Fruit fly (Drosophila melanogaster) whole organism, embryonic: ENCODE results near the gene CG7483.
A peak's percentile ranks its signal among the peaks of the same experiment; 100 is the strongest.

ENCODE experiments used
- Aef1 ChIP-seq: fragments of 200-800 bp; sonication (Bioruptor generic); IDR thresholded peaks from 3 replicates; pipeline ENCODE4 v1.3.6; 2022; ENCODE audit warnings: missing biosample characterization, missing genetic modification characterization
- Atf-2 ChIP-seq: fragments of 200-800 bp; sonication (Bioruptor generic); optimal IDR thresholded peaks from 2 replicates; lab custom pipeline; 2016; ENCODE audit warnings: missing biosample characterization, missing genetic modification characterization
- BEAF-32 ChIP-seq: fragments of 200-800 bp; sonication (Bioruptor generic); optimal IDR thresholded peaks from 3 replicates; lab custom pipeline; 2017; ENCODE audit warnings: missing biosample characterization, missing genetic modification characterization, mild to moderate bottlenecking, moderate library complexity, missing genetic modification reagents
- Bdp1 ChIP-seq: fragments of 200-800 bp; sonication (Bioruptor generic); optimal IDR thresholded peaks from 3 replicates; lab custom pipeline; 2016; ENCODE audit warnings: missing biosample characterization, missing genetic modification characterization
- CG10979 ChIP-seq: fragments of 200-800 bp; sonication (Bioruptor generic); optimal IDR thresholded peaks from 2 replicates; lab custom pipeline; 2018; ENCODE audit warnings: missing biosample characterization, mild to moderate bottlenecking, missing genetic modification characterization, moderate library complexity
- CG16815 ChIP-seq: fragments of 200-800 bp; sonication (Bioruptor generic); optimal IDR thresholded peaks from 3 replicates; lab custom pipeline; 2017; ENCODE audit warnings: missing biosample characterization, mild to moderate bottlenecking, missing genetic modification characterization
- CG16863 ChIP-seq: fragments of 200-800 bp; sonication (Bioruptor generic); optimal IDR thresholded peaks from 3 replicates; lab custom pipeline; 2016; ENCODE audit warnings: missing biosample characterization, missing genetic modification characterization
- CG17829 ChIP-seq: fragments of 200-800 bp; optimal IDR thresholded peaks from 2 replicates; lab custom pipeline; 2019; ENCODE audit warnings: missing biosample characterization, mild to moderate bottlenecking, missing genetic modification characterization, moderate library complexity
- CG2116 ChIP-seq: fragments of 200-800 bp; sonication (Bioruptor generic); optimal IDR thresholded peaks from 3 replicates; lab custom pipeline; 2018; ENCODE audit warnings: missing biosample characterization, mild to moderate bottlenecking, missing genetic modification characterization
- CG2129 ChIP-seq: fragments of 200-800 bp; sonication (Bioruptor generic); IDR thresholded peaks from 2 replicates; pipeline ENCODE4 v1.3.6; 2022; ENCODE audit warnings: missing biosample characterization, missing genetic modification characterization; ENCODE audit not compliant: partially characterized antibody
- CG2202 ChIP-seq: fragments of 200-800 bp; sonication (Bioruptor generic); optimal IDR thresholded peaks from 2 replicates; lab custom pipeline; 2018; ENCODE audit warnings: missing biosample characterization, mild to moderate bottlenecking, missing genetic modification characterization
- CG31441 ChIP-seq: fragments of 200-800 bp; sonication (Bioruptor generic); IDR thresholded peaks from 2 replicates; pipeline ENCODE4 v1.3.6; 2022; ENCODE audit warnings: missing biosample characterization, missing genetic modification characterization
- CG7786 ChIP-seq: fragments of 200-800 bp; sonication (Bioruptor generic); optimal IDR thresholded peaks from 2 replicates; lab custom pipeline; 2016; ENCODE audit warnings: missing biosample characterization, missing genetic modification characterization
- CG9609 ChIP-seq: fragments of 200-800 bp; sonication (Bioruptor generic); optimal IDR thresholded peaks from 3 replicates; lab custom pipeline; 2016; ENCODE audit warnings: missing biosample characterization, missing genetic modification characterization
- CHES-1-like ChIP-seq: fragments of 200-800 bp; sonication (Bioruptor generic); optimal IDR thresholded peaks from 2 replicates; lab custom pipeline; 2016; ENCODE audit warnings: missing biosample characterization, missing genetic modification characterization
- Doc3 ChIP-seq: fragments of 200-800 bp; sonication (Bioruptor generic); IDR thresholded peaks from 3 replicates; pipeline ENCODE4 v1.3.6; 2022; ENCODE audit warnings: missing biosample characterization, missing genetic modification characterization; ENCODE audit not compliant: partially characterized antibody
- Dref ChIP-seq: fragments of 200-800 bp; sonication (Bioruptor generic); IDR thresholded peaks from 2 replicates; pipeline ENCODE4 v1.3.6; 2022; ENCODE audit warnings: missing biosample characterization, missing genetic modification characterization
- GATAe ChIP-seq: fragments of 200-800 bp; sonication (Bioruptor generic); conservative IDR thresholded peaks from 2 replicates; pipeline ENCODE4 v1.3.6; 2022; ENCODE audit warnings: missing biosample characterization, missing genetic modification characterization
- Hmr ChIP-seq: fragments of 200-800 bp; sonication (Bioruptor generic); optimal IDR thresholded peaks from 3 replicates; lab custom pipeline; 2017; ENCODE audit warnings: mild to moderate bottlenecking, missing biosample characterization, missing genetic modification reagents, missing genetic modification characterization
- Hr39 ChIP-seq: fragments of >200 bp; optimal IDR thresholded peaks from 2 replicates; lab custom pipeline; 2017
- Mad ChIP-seq: fragments of 200-800 bp; sonication (Bioruptor generic); optimal IDR thresholded peaks from 2 replicates; lab custom pipeline; 2016; ENCODE audit warnings: missing biosample characterization, missing genetic modification characterization
- Mes4 ChIP-seq: fragments of 200-800 bp; sonication (Bioruptor generic); optimal IDR thresholded peaks from 2 replicates; lab custom pipeline; 2016; ENCODE audit warnings: missing biosample characterization, missing genetic modification characterization
- Myb ChIP-seq: fragments of 200-800 bp; sonication (Bioruptor generic); optimal IDR thresholded peaks from 2 replicates; lab custom pipeline; 2016; ENCODE audit warnings: missing biosample characterization, missing genetic modification characterization
- Nf-YB ChIP-seq: fragments of 200-800 bp; sonication (Bioruptor generic); optimal IDR thresholded peaks from 3 replicates; lab custom pipeline; 2019; ENCODE audit warnings: missing biosample characterization, mild to moderate bottlenecking, missing genetic modification characterization, moderate library complexity
- Oli ChIP-seq: fragments of 200-800 bp; sonication (Bioruptor generic); optimal IDR thresholded peaks from 2 replicates; lab custom pipeline; 2018; ENCODE audit warnings: missing biosample characterization, mild to moderate bottlenecking, missing genetic modification characterization, moderate library complexity
- Rx ChIP-seq: fragments of 200-800 bp; sonication (Bioruptor generic); IDR thresholded peaks from 2 replicates; pipeline ENCODE4 v1.3.6; 2022; ENCODE audit warnings: missing biosample characterization, missing genetic modification characterization
- Sin3A ChIP-seq: fragments of >200 bp; optimal IDR thresholded peaks from 2 replicates; lab custom pipeline; 2018
- TFAM ChIP-seq: fragments of 200-800 bp; sonication (Bioruptor generic); optimal IDR thresholded peaks from 2 replicates; lab custom pipeline; 2017; ENCODE audit warnings: missing biosample characterization, missing genetic modification characterization, inconsistent platforms
- Vsx1 ChIP-seq: fragments of 200-800 bp; sonication (Bioruptor generic); optimal IDR thresholded peaks from 2 replicates; lab custom pipeline; 2017; ENCODE audit warnings: missing biosample characterization, mild to moderate bottlenecking, missing genetic modification characterization, missing genetic modification reagents
- cg ChIP-seq: fragments of 200-800 bp; sonication (Bioruptor generic); optimal IDR thresholded peaks from 3 replicates; lab custom pipeline; 2019; ENCODE audit warnings: missing biosample characterization, mild to moderate bottlenecking, missing genetic modification characterization, moderate library complexity
- chinmo ChIP-seq: fragments of 200-800 bp; sonication (Bioruptor generic); IDR thresholded peaks from 4 replicates; pipeline ENCODE4 v1.3.6; 2022; ENCODE audit warnings: missing biosample characterization, missing genetic modification characterization; ENCODE audit not compliant: partially characterized antibody
- croc ChIP-seq: fragments of 200-800 bp; sonication (Bioruptor generic); conservative IDR thresholded peaks from 3 replicates; pipeline ENCODE4 v1.3.6; 2022; ENCODE audit warnings: missing biosample characterization, missing genetic modification characterization
- dpn ChIP-seq, 2 experiments: fragments of 200-800 bp; sonication (Bioruptor generic); optimal IDR thresholded peaks; 3 replicates each; lab custom pipeline; 2016; ENCODE audit warnings: missing biosample characterization in 2 of 2, missing genetic modification characterization in 2 of 2
- eve ChIP-seq, 2 experiments: fragments of >200 bp; optimal IDR thresholded peaks; 2 replicates each; lab custom pipeline; 2017; ENCODE audit warnings: missing biosample characterization in 2 of 2, missing genetic modification characterization in 2 of 2
- ewg ChIP-seq: fragments of 200-800 bp; sonication (Bioruptor generic); optimal IDR thresholded peaks from 3 replicates; lab custom pipeline; 2017; ENCODE audit warnings: mild to moderate bottlenecking, missing biosample characterization, missing genetic modification reagents, missing genetic modification characterization
- eyg ChIP-seq: fragments of 200-800 bp; sonication (Bioruptor generic); optimal IDR thresholded peaks from 3 replicates; lab custom pipeline; 2016; ENCODE audit warnings: missing biosample characterization, missing genetic modification characterization
- gce ChIP-seq: fragments of 200-800 bp; sonication (Bioruptor generic); IDR thresholded peaks from 3 replicates; pipeline ENCODE4 v1.3.6; 2022; ENCODE audit warnings: missing biosample characterization, missing genetic modification characterization
- gfzf ChIP-seq: fragments of 200-800 bp; sonication (Bioruptor generic); optimal IDR thresholded peaks from 2 replicates; lab custom pipeline; 2016; ENCODE audit warnings: missing biosample characterization, mild to moderate bottlenecking, missing genetic modification characterization, moderate library complexity
- grn ChIP-seq: fragments of 200-800 bp; sonication (Bioruptor generic); optimal IDR thresholded peaks from 3 replicates; lab custom pipeline; 2017; ENCODE audit warnings: missing biosample characterization, missing genetic modification characterization
- hbn ChIP-seq: fragments of 200-800 bp; sonication (Bioruptor generic); IDR thresholded peaks from 2 replicates; pipeline ENCODE4 v1.3.6; 2022; ENCODE audit warnings: missing biosample characterization, missing genetic modification characterization; ENCODE audit not compliant: partially characterized antibody
- jing ChIP-seq: fragments of 200-800 bp; sonication (Bioruptor generic); optimal IDR thresholded peaks from 2 replicates; lab custom pipeline; 2018; ENCODE audit warnings: missing biosample characterization, mild to moderate bottlenecking, missing genetic modification characterization
- nmo ChIP-seq: fragments of 200-800 bp; sonication (Bioruptor generic); optimal IDR thresholded peaks from 2 replicates; lab custom pipeline; 2018; ENCODE audit warnings: missing biosample characterization, mild to moderate bottlenecking, missing genetic modification characterization, moderate library complexity
- oc ChIP-seq: fragments of 200-800 bp; sonication (Bioruptor generic); optimal IDR thresholded peaks from 2 replicates; lab custom pipeline; 2018; ENCODE audit warnings: missing biosample characterization, mild to moderate bottlenecking, missing genetic modification characterization, moderate library complexity
- phol ChIP-seq: fragments of 200-800 bp; sonication (Bioruptor generic); optimal IDR thresholded peaks from 3 replicates; lab custom pipeline; 2018; ENCODE audit warnings: missing biosample characterization, mild to moderate bottlenecking, missing genetic modification characterization, moderate library complexity
- row ChIP-seq: fragments of 200-800 bp; sonication (Bioruptor generic); IDR thresholded peaks from 3 replicates; pipeline ENCODE4 v1.3.6; 2022; ENCODE audit warnings: missing biosample characterization, missing genetic modification characterization
- schlank ChIP-seq: fragments of 200-800 bp; sonication (Bioruptor generic); optimal IDR thresholded peaks from 2 replicates; lab custom pipeline; 2018; ENCODE audit warnings: missing biosample characterization, mild to moderate bottlenecking, missing genetic modification characterization
- sens ChIP-seq: fragments of 200-800 bp; sonication (Bioruptor generic); peaks from one replicate; lab custom pipeline; 2016; ENCODE audit warnings: missing biosample characterization, missing genetic modification characterization
- zen ChIP-seq: fragments of 200-800 bp; sonication (Bioruptor generic); optimal IDR thresholded peaks from 3 replicates; lab custom pipeline; 2018; ENCODE audit warnings: missing biosample characterization, mild to moderate bottlenecking, missing genetic modification characterization, moderate library complexity

Gene CG7483

DNA sequence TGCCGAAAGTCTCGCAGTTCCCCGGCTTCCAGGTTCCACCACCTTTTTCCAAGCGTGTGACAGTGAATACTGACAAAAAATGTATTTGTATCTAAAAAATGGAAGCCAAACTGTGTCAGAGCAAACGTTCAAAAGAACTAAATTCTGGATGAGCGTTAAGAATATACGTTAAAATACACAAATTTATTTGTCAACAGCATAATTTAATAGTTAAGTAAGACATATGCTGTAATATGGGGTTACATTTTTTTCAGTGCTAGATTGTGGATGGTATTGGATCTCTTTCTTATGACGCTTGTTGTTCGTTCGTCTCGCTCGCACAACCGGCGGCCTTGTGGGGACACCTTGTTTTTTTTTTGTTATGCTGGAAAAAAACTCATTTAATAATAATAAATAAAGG is 42.6 kb downstream of the CG7483 start (continued):
- peak; percentile 96 for TF ChIP-seq CG9609
- TF ChIP-seq Mad (GFP tag; lab: Kevin White, UChicago) = peak; percentile 86
- TF ChIP-seq Hmr (GFP tag; lab: Kevin White, UChicago) = peak; percentile 98
- no peak for TF ChIP-seq Hr39 (lab: Kevin White, UChicago)
- peak; percentile 93 for TF ChIP-seq Oli (tag; lab: Kevin White, UChicago)

DNA sequence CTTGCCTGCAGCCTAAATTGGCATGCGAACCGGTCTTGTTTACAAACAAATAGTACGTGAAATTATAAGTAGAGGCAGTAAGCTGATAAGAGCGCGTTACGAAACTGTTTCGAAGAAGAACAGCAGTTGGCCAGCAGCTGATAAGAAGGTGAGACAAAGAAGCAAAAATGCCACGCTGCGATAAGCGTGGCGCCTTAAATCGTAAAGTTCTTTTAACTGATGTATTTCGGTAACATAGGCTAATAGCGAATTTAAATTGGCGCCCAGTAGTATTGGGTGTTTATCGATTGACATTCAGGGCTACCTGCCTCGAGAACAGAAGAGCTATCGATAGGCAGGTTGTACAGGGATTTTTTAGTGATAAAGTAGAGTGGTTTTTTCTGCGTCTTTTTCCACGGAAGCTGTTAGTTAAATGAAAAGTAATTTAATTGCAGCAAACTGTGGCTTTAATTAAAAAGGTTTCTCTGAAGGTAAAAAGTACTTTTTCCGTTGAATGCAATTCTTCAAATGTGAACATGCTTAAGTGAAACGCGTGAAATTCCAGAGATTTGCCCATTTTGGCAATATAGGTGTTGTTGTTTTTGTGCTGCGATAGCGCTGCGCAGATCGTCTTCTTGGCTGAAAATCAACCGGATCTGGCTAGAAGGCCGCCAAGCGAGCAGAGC is 43.8 kb downstream of the CG7483 start, which contains the start of gene stck:
stck (plus strand) TSS at position 353 of the 665 bp plus-strand sequence.
- TF ChIP-seq CG16863 (no peak), gfzf (peak; percentile 94), ewg (GFP tag; lab: Kevin White, UChicago) (peak; percentile 34), CHES-1-like (GFP tag; lab: Kevin White, UChicago) (no peak), Aef1 (GFP tag; lab: Robert Waterston, UW) (0 out of 3 replicates have a peak, but pooled peaks have one; percentile 30), Vsx1 (GFP tag; lab: Kevin White, UChicago) (peak; percentile 8), CG10979 (tag; lab: Kevin White, UChicago) (no peak), nmo (peak; percentile 51), zen (peak; percentile 14), CG2129 (GFP tag; lab: Robert Waterston, UW) (peak; percentile 24; the same call in 1 of the 2 replicates), Atf-2 (GFP tag; lab: Kevin White, UChicago) (no peak), Dref (GFP tag; lab: Robert Waterston, UW) (peak; percentile 98), Sin3A (lab: Kevin White, UChicago) (peak; percentile 83), Hmr (GFP tag; lab: Kevin White, UChicago) (peak; percentile 31), schlank (peak; percentile 25), cg (GFP tag; lab: Kevin White, UChicago) (no peak), grn (no peak), gce (no peak), Nf-YB (GFP tag; lab: Kevin White, UChicago) (no peak), CG31441 (GFP tag; lab: Robert Waterston, UW) (0 out of 2 replicates have a peak, but pooled peaks have one; percentile 15), eve (GFP tag; optimal IDR thresholded peaks at IDR 0.05; lab: Kevin White, UChicago) (no peak), CG2202 (tag; lab: Kevin White, UChicago) (no peak), sens (GFP tag; lab: Kevin White, UChicago) (peak; percentile 58), CG7786 (GFP tag; lab: Kevin White, UChicago) (peak; percentile 5), dpn (GFP tag; optimal IDR thresholded peaks at IDR 0.05; lab: Kevin White, UChicago) (peak in 1 of 2 experiments; percentile 13), Mes4 (GFP tag; lab: Kevin White, UChicago) (no peak), row (GFP tag; lab: Robert Waterston, UW) (peak; percentile 54; the same call in 2 of the 3 replicates), Myb (GFP tag; lab: Kevin White, UChicago) (peak; percentile 25), Rx (GFP tag; lab: Robert Waterston, UW) (no peak), CG2116 (GFP tag; lab: Kevin White, UChicago) (peak; percentile 87), CG16815 (GFP tag; lab: Kevin White, UChicago) (no peak), chinmo (0 out of 4 replicates have a peak, but pooled peaks have one; percentile 12), Bdp1 (GFP tag; lab: Kevin White, UChicago) (no peak), TFAM (GFP tag; lab: Kevin White, UChicago) (no peak), jing (GFP tag; lab: Kevin White, UChicago) (no peak), oc (tag; lab: Kevin White, UChicago) (no peak), eyg (GFP tag; lab: Kevin White, UChicago) (no peak), phol (peak; percentile 32), GATAe (GFP tag; lab: Robert Waterston, UW) (peak; percentile 51; the same call in 1 of the 2 replicates), hbn (GFP tag; lab: Robert Waterston, UW) (0 out of 2 replicates have a peak, but pooled peaks have one; percentile 45), Doc3 (GFP tag; lab: Robert Waterston, UW) (0 out of 3 replicates have a peak, but pooled peaks have one; percentile 26), CG17829 (tag; lab: Kevin White, UChicago) (no peak), BEAF-32 (GFP tag; lab: Kevin White, UChicago) (peak; percentile 81), croc (GFP tag; lab: Robert Waterston, UW) (no peak)
